Fruit fly (Drosophila melanogaster) whole organism, prepupa: ENCODE measurements around the gene CG5191.
A peak's percentile ranks its signal among the peaks of the same experiment; 100 is the strongest.

Experiments
- CG10631 ChIP-seq: fragments of 200-800 bp; sonication (Bioruptor generic); optimal IDR thresholded peaks from 2 replicates; lab custom pipeline; 2016; ENCODE audit warnings: missing biosample characterization, missing genetic modification characterization
- CG11294 ChIP-seq: fragments of 200-800 bp; sonication (Bioruptor generic); IDR thresholded peaks from 2 replicates; pipeline ENCODE4 v1.3.6; 2022; ENCODE audit warnings: missing biosample characterization, missing genetic modification characterization
- CG11762 ChIP-seq: fragments of 200-800 bp; sonication (Bioruptor generic); optimal IDR thresholded peaks from 3 replicates; lab custom pipeline; 2016; ENCODE audit warnings: missing biosample characterization, missing genetic modification characterization; ENCODE audit not compliant: insufficient read depth
- CG11902 ChIP-seq: fragments of 200-800 bp; sonication (Bioruptor generic); optimal IDR thresholded peaks from 3 replicates; lab custom pipeline; 2016; ENCODE audit warnings: missing biosample characterization, missing genetic modification characterization
- CG15336 ChIP-seq: fragments of 200-800 bp; sonication (Bioruptor generic); IDR thresholded peaks from 2 replicates; pipeline ENCODE4 v1.3.6; 2022; ENCODE audit warnings: missing biosample characterization, missing genetic modification characterization
- CG1621 ChIP-seq: fragments of 200-800 bp; sonication (Bioruptor generic); optimal IDR thresholded peaks from 3 replicates; lab custom pipeline; 2018; ENCODE audit warnings: missing biosample characterization, mild to moderate bottlenecking, missing genetic modification characterization
- CG16779 ChIP-seq: fragments of 200-800 bp; sonication (Bioruptor generic); optimal IDR thresholded peaks from 3 replicates; lab custom pipeline; 2017; ENCODE audit warnings: missing biosample characterization, mild to moderate bottlenecking, missing genetic modification characterization
- CG3032 ChIP-seq: fragments of 200-800 bp; optimal IDR thresholded peaks from 2 replicates; lab custom pipeline; 2019; ENCODE audit warnings: missing biosample characterization, mild to moderate bottlenecking, missing genetic modification characterization, moderate library complexity
- CG31627 ChIP-seq: fragments of 200-800 bp; sonication (Bioruptor generic); optimal IDR thresholded peaks from 3 replicates; lab custom pipeline; 2016; ENCODE audit warnings: missing biosample characterization, missing genetic modification characterization
- CG34406 ChIP-seq: fragments of 200-800 bp; sonication (Bioruptor generic); optimal IDR thresholded peaks from 3 replicates; lab custom pipeline; 2016; ENCODE audit warnings: missing biosample characterization, missing genetic modification characterization
- CG6163 ChIP-seq: fragments of 200-800 bp; sonication (Bioruptor generic); IDR thresholded peaks from 3 replicates; pipeline ENCODE4 v1.3.6; 2022; ENCODE audit warnings: missing biosample characterization, missing genetic modification characterization
- CG6276 ChIP-seq: fragments of 200-800 bp; sonication (Bioruptor generic); optimal IDR thresholded peaks from 2 replicates; lab custom pipeline; 2017; ENCODE audit warnings: missing biosample characterization, mild to moderate bottlenecking, missing genetic modification characterization
- CG6808 ChIP-seq: fragments of 200-800 bp; sonication (Bioruptor generic); optimal IDR thresholded peaks from 3 replicates; lab custom pipeline; 2017; ENCODE audit warnings: missing biosample characterization, missing genetic modification characterization, mild to moderate bottlenecking, moderate library complexity, missing genetic modification reagents
- CG8119 ChIP-seq: fragments of 200-800 bp; sonication (Bioruptor generic); IDR thresholded peaks from 3 replicates; pipeline ENCODE4 v1.3.6; 2022; ENCODE audit warnings: missing biosample characterization, missing genetic modification characterization
- CG8319 ChIP-seq: fragments of 200-800 bp; sonication (Bioruptor generic); optimal IDR thresholded peaks from 3 replicates; lab custom pipeline; 2016; ENCODE audit warnings: missing biosample characterization, missing genetic modification characterization
- CG8632 ChIP-seq: fragments of 200-800 bp; sonication (Bioruptor generic); optimal IDR thresholded peaks from 3 replicates; lab custom pipeline; 2016; ENCODE audit warnings: missing biosample characterization, missing genetic modification characterization
- CG9139 ChIP-seq: fragments of 200-800 bp; sonication (Bioruptor generic); optimal IDR thresholded peaks from 3 replicates; lab custom pipeline; 2017; ENCODE audit warnings: missing biosample characterization, mild to moderate bottlenecking, missing genetic modification characterization
- Eip75B ChIP-seq: fragments of 200-800 bp; sonication (Bioruptor generic); optimal IDR thresholded peaks from 3 replicates; lab custom pipeline; 2016; ENCODE audit warnings: missing biosample characterization, missing genetic modification characterization
- Eip78C ChIP-seq: fragments of 200-800 bp; sonication (Bioruptor generic); peaks from one replicate; lab custom pipeline; 2016; ENCODE audit warnings: missing biosample characterization, missing genetic modification characterization
- Eip93F ChIP-seq: fragments of 200-800 bp; sonication (Bioruptor generic); optimal IDR thresholded peaks from 2 replicates; lab custom pipeline; 2016; ENCODE audit warnings: missing biosample characterization, mild to moderate bottlenecking, missing genetic modification characterization
- Ets21C ChIP-seq: fragments of 200-800 bp; sonication (Bioruptor generic); optimal IDR thresholded peaks from 3 replicates; lab custom pipeline; 2016; ENCODE audit warnings: missing biosample characterization, missing genetic modification characterization
- Ets96B ChIP-seq: fragments of 200-800 bp; optimal IDR thresholded peaks from 2 replicates; lab custom pipeline; 2019; ENCODE audit warnings: missing biosample characterization, mild to moderate bottlenecking, missing genetic modification characterization, moderate library complexity
- Gug ChIP-seq: fragments of 200-800 bp; sonication (Bioruptor generic); IDR thresholded peaks from 2 replicates; pipeline ENCODE4 v1.3.6; 2022; ENCODE audit warnings: missing biosample characterization, missing genetic modification characterization
- Lpt ChIP-seq: fragments of 200-800 bp; sonication (Bioruptor generic); optimal IDR thresholded peaks from 3 replicates; lab custom pipeline; 2016; ENCODE audit warnings: missing biosample characterization, missing genetic modification characterization
- Met ChIP-seq: fragments of 200-800 bp; sonication (Bioruptor generic); optimal IDR thresholded peaks from 3 replicates; lab custom pipeline; 2016; ENCODE audit warnings: missing biosample characterization, missing genetic modification characterization
- OdsH ChIP-seq: fragments of 200-800 bp; sonication (Bioruptor generic); optimal IDR thresholded peaks from 3 replicates; lab custom pipeline; 2016; ENCODE audit warnings: missing biosample characterization, missing genetic modification characterization
- Smox ChIP-seq: fragments of 200-800 bp; sonication (Bioruptor generic); optimal IDR thresholded peaks from 3 replicates; lab custom pipeline; 2016; ENCODE audit warnings: missing biosample characterization, missing genetic modification characterization
- Sox102F ChIP-seq: fragments of 200-800 bp; sonication (Bioruptor generic); optimal IDR thresholded peaks from 2 replicates; lab custom pipeline; 2016; ENCODE audit warnings: missing biosample characterization, mild to moderate bottlenecking, missing genetic modification characterization
- Sox14 ChIP-seq: fragments of 200-800 bp; sonication (Bioruptor generic); optimal IDR thresholded peaks from 3 replicates; lab custom pipeline; 2016; ENCODE audit warnings: missing biosample characterization, missing genetic modification characterization
- Sox15 ChIP-seq: fragments of 200-800 bp; sonication (Bioruptor generic); optimal IDR thresholded peaks from 3 replicates; lab custom pipeline; 2016; ENCODE audit warnings: missing biosample characterization, missing genetic modification characterization
- achi ChIP-seq: fragments of 200-800 bp; sonication (Bioruptor generic); optimal IDR thresholded peaks from 3 replicates; lab custom pipeline; 2016; ENCODE audit warnings: missing biosample characterization, missing genetic modification characterization
- acj6 ChIP-seq: fragments of 200-800 bp; sonication (Bioruptor generic); optimal IDR thresholded peaks from 3 replicates; lab custom pipeline; 2016; ENCODE audit warnings: missing biosample characterization, missing genetic modification characterization
- cyc ChIP-seq: fragments of 200-800 bp; sonication (Bioruptor generic); optimal IDR thresholded peaks from 3 replicates; lab custom pipeline; 2016; ENCODE audit warnings: missing biosample characterization, missing genetic modification characterization
- dac ChIP-seq: fragments of 200-800 bp; sonication (Bioruptor generic); optimal IDR thresholded peaks from 2 replicates; lab custom pipeline; 2017; ENCODE audit warnings: missing biosample characterization, mild to moderate bottlenecking, missing genetic modification characterization
- dsx ChIP-seq: fragments of 200-800 bp; optimal IDR thresholded peaks from 3 replicates; lab custom pipeline; 2019; ENCODE audit warnings: missing biosample characterization, mild to moderate bottlenecking, missing genetic modification characterization, moderate library complexity; ENCODE audit not compliant: poor library complexity, severe bottlenecking
- eg ChIP-seq: fragments of 200-800 bp; sonication (Bioruptor generic); IDR thresholded peaks from 3 replicates; pipeline ENCODE4 v1.3.6; 2022; ENCODE audit warnings: missing biosample characterization, missing genetic modification characterization
- esn ChIP-seq: fragments of 200-800 bp; sonication (Bioruptor generic); optimal IDR thresholded peaks from 2 replicates; lab custom pipeline; 2016; ENCODE audit warnings: missing biosample characterization, mild to moderate bottlenecking, missing genetic modification characterization, moderate library complexity
- fkh ChIP-seq: fragments of 200-800 bp; sonication (Bioruptor generic); optimal IDR thresholded peaks from 3 replicates; lab custom pipeline; 2017; ENCODE audit warnings: missing biosample characterization, mild to moderate bottlenecking, missing genetic modification characterization, moderate library complexity
- lz ChIP-seq: fragments of 200-800 bp; sonication (Bioruptor generic); optimal IDR thresholded peaks from 3 replicates; lab custom pipeline; 2016; ENCODE audit warnings: missing biosample characterization, missing genetic modification characterization
- net ChIP-seq: fragments of 200-800 bp; sonication (Bioruptor generic); optimal IDR thresholded peaks from 3 replicates; lab custom pipeline; 2016; ENCODE audit warnings: missing biosample characterization, missing genetic modification characterization
- pdm3 ChIP-seq: fragments of 200-800 bp; sonication (Bioruptor generic); optimal IDR thresholded peaks from 3 replicates; lab custom pipeline; 2016; ENCODE audit warnings: missing biosample characterization, missing genetic modification characterization
- spab ChIP-seq: fragments of 200-800 bp; sonication (Bioruptor generic); optimal IDR thresholded peaks from 2 replicates; lab custom pipeline; 2017; ENCODE audit warnings: missing biosample characterization, mild to moderate bottlenecking, missing genetic modification characterization, missing genetic modification reagents
- ss ChIP-seq, 2 experiments: fragments of 200-800 bp; sonication (Bioruptor generic); optimal IDR thresholded peaks; 2 replicates in 1 of 2; 3 replicates in 1 of 2; lab custom pipeline; 2017 to 2018; ENCODE audit warnings: mild to moderate bottlenecking in 2 of 2, missing biosample characterization in 2 of 2, missing genetic modification characterization in 2 of 2, moderate library complexity in 1 of 2
- svp ChIP-seq: fragments of 200-800 bp; sonication (Bioruptor generic); peaks from one replicate; lab custom pipeline; 2016; ENCODE audit warnings: missing biosample characterization, missing genetic modification characterization
- topi ChIP-seq: fragments of 200-800 bp; sonication (Bioruptor generic); optimal IDR thresholded peaks from 3 replicates; lab custom pipeline; 2016; ENCODE audit warnings: missing biosample characterization, missing genetic modification characterization

The CG5191 gene

DNA sequence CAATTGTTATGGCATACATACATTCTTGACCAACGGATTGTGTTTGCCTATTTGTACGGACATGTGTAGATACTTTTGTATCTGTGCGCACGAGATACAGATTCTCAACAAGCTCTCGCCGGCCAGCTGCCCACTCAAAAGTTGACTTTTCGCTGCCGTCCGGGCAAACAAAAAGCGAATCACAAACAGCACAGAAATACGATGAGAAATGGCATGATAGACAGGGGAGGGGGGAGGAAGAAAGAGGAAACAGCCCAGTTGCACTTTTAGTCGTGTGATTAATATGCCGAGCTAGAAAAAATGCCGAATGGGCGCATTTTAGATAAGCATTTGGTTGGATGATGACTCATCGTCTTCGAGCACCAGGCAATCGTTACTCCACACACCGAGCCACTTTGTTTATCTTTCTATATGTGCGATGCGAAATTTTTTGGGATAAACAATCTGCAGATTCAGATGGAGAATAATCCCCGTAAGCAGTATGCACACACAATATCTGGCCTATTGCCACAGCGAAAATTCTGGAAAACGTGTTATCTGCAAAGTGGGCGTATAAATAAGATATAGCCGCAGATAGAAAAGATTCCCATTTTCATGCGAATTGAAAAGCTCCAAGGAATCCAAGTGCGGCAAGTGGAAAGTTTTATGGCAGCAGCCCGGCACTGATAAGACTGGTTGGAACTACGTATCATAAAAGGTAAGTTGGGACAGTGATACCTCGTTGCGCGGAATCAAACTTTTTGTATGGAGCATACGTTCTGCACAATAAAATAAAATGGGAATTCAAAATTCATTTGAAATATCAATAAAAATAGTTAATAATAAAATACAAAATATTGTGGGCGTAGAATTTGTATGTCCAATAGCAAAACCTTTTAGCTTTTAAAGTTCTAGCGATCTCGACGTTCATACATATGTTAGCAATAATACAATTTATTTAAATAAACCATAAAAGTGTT, 13.7 kb upstream of the CG5191 start (continued):
- TF ChIP-seq spab (GFP tag; lab: Kevin White, UChicago) (no peak), Gug (GFP tag; lab: Robert Waterston, UW) (no peak), Sox14 (GFP tag; lab: Kevin White, UChicago) (no peak), ss (GFP tag; optimal IDR thresholded peaks at IDR 0.05; lab: Kevin White, UChicago) (no peak), Eip93F (no peak), CG10631 (GFP tag; lab: Kevin White, UChicago) (no peak), Sox102F (no peak), CG16779 (tag; lab: Kevin White, UChicago) (no peak), Met (GFP tag; lab: Kevin White, UChicago) (peak; percentile 30), achi (GFP tag; lab: Kevin White, UChicago) (peak; percentile 18), Eip75B (GFP tag; lab: Kevin White, UChicago) (no peak), Ets21C (GFP tag; lab: Kevin White, UChicago) (no peak), dac (GFP tag; lab: Kevin White, UChicago) (no peak), Lpt (GFP tag; lab: Kevin White, UChicago) (no peak), lz (no peak), OdsH (GFP tag; lab: Kevin White, UChicago) (peak; percentile 49), CG3032 (tag; lab: Kevin White, UChicago) (no peak), esn (no peak), CG6808 (GFP tag; lab: Kevin White, UChicago) (no peak), svp (GFP tag; lab: Kevin White, UChicago) (peak; percentile 31), fkh (GFP tag; lab: Kevin White, UChicago) (peak; percentile 18), pdm3 (GFP tag; lab: Kevin White, UChicago) (no peak), dsx (GFP tag; lab: Kevin White, UChicago) (no peak), Eip78C (GFP tag; lab: Kevin White, UChicago) (peak; percentile 70)
- TF ChIP-seq, all 60 proteins: peak for 12

dm6 chr3R:20547758-20548157, 12.9 kb upstream of the CG5191 start:
- TF ChIP-seq Ets96B (tag; lab: Kevin White, UChicago) (no peak), CG1621 (tag; lab: Kevin White, UChicago) (peak; percentile 11), CG8319 (GFP tag; lab: Kevin White, UChicago) (no peak), Eip93F (no peak), CG8119 (GFP tag; lab: Robert Waterston, UW) (0 out of 3 replicates have a peak, but pooled peaks have one; percentile 23), dac (GFP tag; lab: Kevin White, UChicago) (no peak), CG11762 (GFP tag; lab: Kevin White, UChicago) (no peak), fkh (GFP tag; lab: Kevin White, UChicago) (no peak), Smox (GFP tag; lab: Kevin White, UChicago) (no peak), eg (GFP tag; lab: Robert Waterston, UW) (peak; percentile 49; the same call in 1 of the 3 replicates), topi (GFP tag; lab: Kevin White, UChicago) (no peak), cyc (GFP tag; lab: Kevin White, UChicago) (no peak), achi (GFP tag; lab: Kevin White, UChicago) (no peak), CG6808 (GFP tag; lab: Kevin White, UChicago) (peak; percentile 37), CG11294 (GFP tag; lab: Robert Waterston, UW) (no peak), acj6 (no peak), CG6276 (GFP tag; lab: Kevin White, UChicago) (no peak), CG34406 (GFP tag; lab: Kevin White, UChicago) (no peak), Ets21C (GFP tag; lab: Kevin White, UChicago) (no peak), CG31627 (GFP tag; lab: Kevin White, UChicago) (no peak), net (no peak), Lpt (GFP tag; lab: Kevin White, UChicago) (no peak), CG9139 (GFP tag; lab: Kevin White, UChicago) (no peak), svp (GFP tag; lab: Kevin White, UChicago) (no peak), CG15336 (GFP tag; lab: Robert Waterston, UW) (0 out of 2 replicates have a peak, but pooled peaks have one; percentile 13), dsx (GFP tag; lab: Kevin White, UChicago) (peak; percentile 5), CG8632 (no peak), Sox15 (no peak), CG6163 (GFP tag; lab: Robert Waterston, UW) (peak; percentile 58; the same call in 2 of the 3 replicates), esn (no peak), Eip75B (GFP tag; lab: Kevin White, UChicago) (no peak), CG11902 (GFP tag; lab: Kevin White, UChicago) (no peak), Sox14 (GFP tag; lab: Kevin White, UChicago) (peak; percentile 20), CG16779 (tag; lab: Kevin White, UChicago) (peak; percentile 17), ss (GFP tag; optimal IDR thresholded peaks at IDR 0.05; lab: Kevin White, UChicago) (peak; percentile 46 to 70), spab (GFP tag; lab: Kevin White, UChicago) (peak; percentile 12)
